Worm (Caenorhabditis elegans): ENCODE data around the gene Y41G9A.6.

The Y41G9A.6 gene

ce11 chrX:2975421-2975820, 28.2 kb downstream of the Y41G9A.6 start:
- TF ChIP-seq lin-14 (GFP tag; optimal IDR thresholded peaks at IDR 0.05) (peak; percentile 58), jun-1 (tag; optimal IDR thresholded peaks at IDR 0.05) (no peak), dpl-1 (GFP tag; optimal IDR thresholded peaks at IDR 0.05) (no peak), ets-5 (GFP tag; IDR thresholded peaks at IDR 0.05) (no peak), ceh-90 (tag; optimal IDR thresholded peaks at IDR 0.05) (no peak), lsy-2 (tag; optimal IDR thresholded peaks at IDR 0.05) (peak in 1 of 2 experiments; percentile 17), pag-3 (tag; optimal IDR thresholded peaks at IDR 0.05; ENCODE audit: borderline replicate concordance, insufficient read depth) (peak; percentile 8), lin-13 (GFP tag; optimal IDR thresholded peaks at IDR 0.05) (no peak), unc-98 (GFP tag; IDR thresholded peaks at IDR 0.05) (no peak), xbp-1 (tag; optimal IDR thresholded peaks at IDR 0.05) (peak; percentile 8), rnt-1 (tag; optimal IDR thresholded peaks at IDR 0.05) (peak; percentile 64), fkh-10 (GFP tag; optimal IDR thresholded peaks at IDR 0.05) (no peak), elt-2 (tag; optimal IDR thresholded peaks at IDR 0.05) (no peak), nhr-71 (tag; optimal IDR thresholded peaks at IDR 0.05) (peak; percentile 56), tlp-1 (tag; optimal IDR thresholded peaks at IDR 0.05) (no peak), mdl-1 (tag; optimal IDR thresholded peaks at IDR 0.05) (no peak), zip-4 (GFP tag; optimal IDR thresholded peaks at IDR 0.05) (no peak), snu-23 (GFP tag; optimal IDR thresholded peaks at IDR 0.05) (peak; percentile 13), sptf-1 (tag; optimal IDR thresholded peaks at IDR 0.05) (no peak), nhr-19 (GFP tag; conservative IDR thresholded peaks at IDR 0.05) (no peak), nhr-47 (tag; optimal IDR thresholded peaks at IDR 0.05) (no peak), ztf-11 (tag; optimal IDR thresholded peaks at IDR 0.05) (no peak), ces-1 (GFP tag; optimal IDR thresholded peaks at IDR 0.05) (no peak), dsc-1 (tag; optimal IDR thresholded peaks at IDR 0.05) (peak; percentile 52), skn-1 (tag; optimal IDR thresholded peaks at IDR 0.05) (no peak), sox-4 (tag; optimal IDR thresholded peaks at IDR 0.05) (no peak), mab-9 (GFP tag; IDR thresholded peaks at IDR 0.05) (no peak), egl-27 (tag; optimal IDR thresholded peaks at IDR 0.05) (no peak), fos-1 (tag; optimal IDR thresholded peaks at IDR 0.05) (no peak), nhr-84 (tag; optimal IDR thresholded peaks at IDR 0.05) (no peak), efl-1 (optimal IDR thresholded peaks at IDR 0.05) (no peak), efl-1 (GFP tag; optimal IDR thresholded peaks at IDR 0.05 in 1 of 2) (no peak), Y116A8C.19 (tag; optimal IDR thresholded peaks at IDR 0.05; ENCODE audit: borderline replicate concordance) (no peak), blmp-1 (tag; optimal IDR thresholded peaks at IDR 0.05) (no peak), ceh-8 (GFP tag; optimal IDR thresholded peaks at IDR 0.05) (no peak), fkh-8 (tag; optimal IDR thresholded peaks at IDR 0.05) (no peak), lir-3 (tag; optimal IDR thresholded peaks at IDR 0.05; ENCODE audit: poor library complexity) (no peak), zag-1 (tag; optimal IDR thresholded peaks at IDR 0.05) (no peak), pax-3 (tag; optimal IDR thresholded peaks at IDR 0.05) (no peak), mef-2 (tag; optimal IDR thresholded peaks at IDR 0.05) (no peak)

- TF ChIP-seq lin-14 (GFP tag; optimal IDR thresholded peaks at IDR 0.05): peak; percentile 21
- no peak for TF ChIP-seq nhr-84 (tag; optimal IDR thresholded peaks at IDR 0.05)
- TF ChIP-seq sptf-1 (tag; optimal IDR thresholded peaks at IDR 0.05): no peak
- no peak for TF ChIP-seq swsn-7 (tag; optimal IDR thresholded peaks at IDR 0.05)
- no peak for TF ChIP-seq fkh-10 (GFP tag; optimal IDR thresholded peaks at IDR 0.05)
- no peak for TF ChIP-seq dsc-1 (tag; optimal IDR thresholded peaks at IDR 0.05)
- no peak for TF ChIP-seq mep-1 (tag; optimal IDR thresholded peaks at IDR 0.05)
- no peak for TF ChIP-seq hpl-2 (GFP tag; optimal IDR thresholded peaks at IDR 0.05)
- peak; percentile 0 for TF ChIP-seq lir-3 (tag; optimal IDR thresholded peaks at IDR 0.05; ENCODE audit: poor library complexity)
- no peak for TF ChIP-seq efl-1 (optimal IDR thresholded peaks at IDR 0.05)
- peak in 1 of 2 experiments; percentile 88 for TF ChIP-seq efl-1 (GFP tag; optimal IDR thresholded peaks at IDR 0.05 in 1 of 2)
- TF ChIP-seq C04F5.9 (tag; optimal IDR thresholded peaks at IDR 0.05): no peak
- peak; percentile 11 for TF ChIP-seq snu-23 (GFP tag; optimal IDR thresholded peaks at IDR 0.05)
- no peak for TF ChIP-seq jun-1 (tag; optimal IDR thresholded peaks at IDR 0.05)
- TF ChIP-seq ces-1 (GFP tag; optimal IDR thresholded peaks at IDR 0.05): no peak
- TF ChIP-seq vab-15 (tag; optimal IDR thresholded peaks at IDR 0.05): no peak
- no peak for TF ChIP-seq Y116A8C.19 (tag; optimal IDR thresholded peaks at IDR 0.05; ENCODE audit: borderline replicate concordance)
- TF ChIP-seq nhr-71 (tag; optimal IDR thresholded peaks at IDR 0.05): peak; percentile 14
- TF ChIP-seq ztf-11 (tag; optimal IDR thresholded peaks at IDR 0.05): no peak
- peak; percentile 56 for TF ChIP-seq nhr-85 (tag)
- peak; percentile 41 for TF ChIP-seq ceh-63 (GFP tag; optimal IDR thresholded peaks at IDR 0.05)
- TF ChIP-seq lin-15B (tag; optimal IDR thresholded peaks at IDR 0.05): no peak
- TF ChIP-seq unc-86 (tag; optimal IDR thresholded peaks at IDR 0.05): no peak
- peak in 1 of 2 experiments; percentile 58 for TF ChIP-seq lin-35 (GFP tag; optimal IDR thresholded peaks at IDR 0.05)
These were observed 31.1 kb downstream of the Y41G9A.6 start for ce11 chrX:2972272-2973042.
